Fruit fly (Drosophila melanogaster): Measurements from ENCODE around the gene Tmf.

dm6 chrX:6866764-6867163, 22.6 kb downstream of the Tmf start:
- TF ChIP-seq psq (optimal IDR thresholded peaks at IDR 0.05) (no peak), usp (GFP tag; optimal IDR thresholded peaks at IDR 0.05) (no peak), Dll (optimal IDR thresholded peaks at IDR 0.05) (no peak), CG8478 (optimal IDR thresholded peaks at IDR 0.05) (no peak), pan (optimal IDR thresholded peaks at IDR 0.05) (no peak)
